Worm (Caenorhabditis elegans) whole organism, L1 larva: ENCODE results near the gene Y42A5A.3.

Source experiments
- aha-1 ChIP-seq: fragments of 150-350 bp; optimal IDR thresholded peaks from 2 replicates; lab custom pipeline; 2014; ENCODE audit warnings: missing biosample characterization, missing genetic modification characterization
- ama-1 ChIP-seq: fragments of 150-350 bp; optimal IDR thresholded peaks from 2 replicates; lab custom pipeline; 2014
- fkh-10 ChIP-seq: sonication (generic microtip); optimal IDR thresholded peaks from 2 replicates; lab custom pipeline; 2017; ENCODE audit warnings: missing biosample characterization, missing genetic modification reagents, missing genetic modification characterization
- lin-35 ChIP-seq, 2 experiments: fragments of 150-350 bp; optimal IDR thresholded peaks; 2 replicates each; lab custom pipeline; 2014; ENCODE audit warnings: missing biosample characterization in 2 of 2, missing genetic modification characterization in 2 of 2, missing genetic modification reagents in 2 of 2
- mdl-1 ChIP-seq, 2 experiments: fragments of 150-350 bp; optimal IDR thresholded peaks; 2 replicates each; lab custom pipeline; 2014 to 2017; ENCODE audit warnings: missing biosample characterization in 2 of 2, missing genetic modification characterization in 2 of 2, inconsistent platforms in 1 of 2
- mef-2 ChIP-seq: fragments of 150-350 bp; optimal IDR thresholded peaks from 2 replicates; lab custom pipeline; 2014; ENCODE audit warnings: missing biosample characterization, missing genetic modification characterization
- mep-1 ChIP-seq: fragments of 150-350 bp; optimal IDR thresholded peaks from 2 replicates; lab custom pipeline; 2014; ENCODE audit warnings: missing biosample characterization, missing genetic modification characterization
- nhr-11 ChIP-seq: fragments of 150-350 bp; optimal IDR thresholded peaks from 2 replicates; lab custom pipeline; 2014; ENCODE audit warnings: missing biosample characterization, missing genetic modification characterization
- nhr-76 ChIP-seq: sonication (generic microtip); optimal IDR thresholded peaks from 2 replicates; lab custom pipeline; 2017; ENCODE audit warnings: missing biosample characterization, missing genetic modification characterization
- skn-1 ChIP-seq: fragments of 150-350 bp; optimal IDR thresholded peaks from 2 replicates; lab custom pipeline; 2014; ENCODE audit warnings: missing biosample characterization, missing genetic modification characterization
- unc-30 ChIP-seq: sonication (generic microtip); optimal IDR thresholded peaks from 2 replicates; lab custom pipeline; 2017; ENCODE audit warnings: missing biosample characterization, missing genetic modification characterization
- unc-62 ChIP-seq: fragments of 150-350 bp; optimal IDR thresholded peaks from 2 replicates; lab custom pipeline; 2014; ENCODE audit warnings: missing biosample characterization, missing genetic modification reagents, missing genetic modification characterization

DNA sequence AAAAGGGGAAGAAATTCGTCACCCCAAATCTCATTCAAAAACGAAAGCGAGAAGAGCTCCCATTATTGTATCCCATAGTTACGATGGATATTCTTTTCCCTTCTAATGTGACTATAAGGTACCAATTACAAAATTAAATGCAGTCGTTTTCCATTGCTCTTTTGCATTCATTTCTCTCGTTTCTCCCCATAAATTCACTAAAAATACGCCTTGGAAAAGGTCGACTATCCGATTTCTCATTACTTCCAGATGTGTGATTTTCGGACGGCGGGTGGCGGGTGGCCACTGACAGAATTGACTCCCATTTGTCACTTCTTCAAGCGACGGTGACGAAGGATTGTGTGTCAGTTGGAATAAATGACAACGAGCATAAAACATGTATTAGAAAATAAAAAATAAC lies 37.7 kb upstream of the Y42A5A.3 start:
- no peak for TF ChIP-seq nhr-76 (tag; lab: Kevin White, UChicago)
- TF ChIP-seq unc-62 (GFP tag; lab: Kevin White, UChicago): no peak
- no peak for TF ChIP-seq unc-30 (tag; lab: Kevin White, UChicago)
- TF ChIP-seq ama-1 (lab: Kevin White, UChicago): no peak
- no peak for TF ChIP-seq skn-1 (tag; lab: Kevin White, UChicago)
- TF ChIP-seq fkh-10 (GFP tag; lab: Kevin White, UChicago): no peak
- no peak for TF ChIP-seq nhr-11 (tag; lab: Kevin White, UChicago)
- TF ChIP-seq mdl-1 (tag; optimal IDR thresholded peaks at IDR 0.05; lab: Kevin White, UChicago): no peak
- TF ChIP-seq lin-35 (GFP tag; optimal IDR thresholded peaks at IDR 0.05; lab: Kevin White, UChicago): no peak
- no peak for TF ChIP-seq aha-1 (tag; lab: Kevin White, UChicago)
- no peak for TF ChIP-seq mep-1 (tag; lab: Kevin White, UChicago)
- TF ChIP-seq mef-2 (tag; lab: Kevin White, UChicago): no peak
